Fruit fly (Drosophila melanogaster) whole organism, embryonic: ENCODE measurements around the gene ND-39.

Source experiments
- Antp ChIP-seq: fragments of 200-800 bp; sonication (Bioruptor generic); optimal IDR thresholded peaks from 3 replicates; lab custom pipeline; 2016; ENCODE audit warnings: missing biosample characterization, missing genetic modification characterization
- B-H1 ChIP-seq: fragments of 200-800 bp; sonication (Bioruptor generic); IDR thresholded peaks from 3 replicates; pipeline ENCODE4 v1.3.6; 2022; ENCODE audit warnings: missing biosample characterization, missing genetic modification characterization
- BEAF-32 ChIP-seq: fragments of 200-800 bp; sonication (Bioruptor generic); optimal IDR thresholded peaks from 3 replicates; lab custom pipeline; 2017; ENCODE audit warnings: missing biosample characterization, missing genetic modification characterization, mild to moderate bottlenecking, moderate library complexity, missing genetic modification reagents
- CG10209 ChIP-seq: fragments of 200-800 bp; sonication (Bioruptor generic); optimal IDR thresholded peaks from 3 replicates; lab custom pipeline; 2017; ENCODE audit warnings: missing biosample characterization, mild to moderate bottlenecking, missing genetic modification characterization, missing genetic modification reagents
- CG10431 ChIP-seq: fragments of 200-800 bp; sonication (Bioruptor generic); optimal IDR thresholded peaks from 3 replicates; lab custom pipeline; 2018; ENCODE audit warnings: missing biosample characterization, mild to moderate bottlenecking, missing genetic modification characterization
- CG10462 ChIP-seq: fragments of 200-800 bp; sonication (Bioruptor generic); optimal IDR thresholded peaks from 2 replicates; lab custom pipeline; 2016; ENCODE audit warnings: missing biosample characterization, missing genetic modification characterization
- CG10654 ChIP-seq: fragments of 200-800 bp; sonication (Bioruptor generic); optimal IDR thresholded peaks from 2 replicates; lab custom pipeline; 2016; ENCODE audit warnings: missing biosample characterization, missing genetic modification characterization
- CG11093 ChIP-seq: fragments of 200-800 bp; sonication (Bioruptor generic); IDR thresholded peaks from 3 replicates; pipeline ENCODE4 v1.3.6; 2022; ENCODE audit warnings: missing biosample characterization, missing genetic modification characterization
- CG11456 ChIP-seq: fragments of 200-800 bp; sonication (Bioruptor generic); IDR thresholded peaks from 3 replicates; pipeline ENCODE4 v1.3.6; 2022; ENCODE audit warnings: missing biosample characterization, missing genetic modification characterization
- CG12236 ChIP-seq: fragments of 200-800 bp; sonication (Bioruptor generic); optimal IDR thresholded peaks from 2 replicates; lab custom pipeline; 2016; ENCODE audit warnings: missing biosample characterization, missing genetic modification characterization
- CG14710 ChIP-seq: fragments of 200-800 bp; sonication (Bioruptor generic); optimal IDR thresholded peaks from 3 replicates; lab custom pipeline; 2019; ENCODE audit warnings: missing biosample characterization, mild to moderate bottlenecking, missing genetic modification characterization, moderate library complexity
- CG17385 ChIP-seq: fragments of 200-800 bp; sonication (Bioruptor generic); optimal IDR thresholded peaks from 3 replicates; lab custom pipeline; 2018; ENCODE audit warnings: missing biosample characterization, mild to moderate bottlenecking, missing genetic modification characterization
- CG18599 ChIP-seq: fragments of 200-800 bp; sonication (Bioruptor generic); optimal IDR thresholded peaks from 3 replicates; lab custom pipeline; 2017; ENCODE audit warnings: missing biosample characterization, missing genetic modification characterization, mild to moderate bottlenecking, moderate library complexity, missing genetic modification reagents
- CG31224 ChIP-seq: fragments of 200-800 bp; sonication (Bioruptor generic); IDR thresholded peaks from 2 replicates; pipeline ENCODE4 v1.3.6; 2022; ENCODE audit warnings: missing biosample characterization, missing genetic modification characterization
- CG31441 ChIP-seq: fragments of 200-800 bp; sonication (Bioruptor generic); IDR thresholded peaks from 2 replicates; pipeline ENCODE4 v1.3.6; 2022; ENCODE audit warnings: missing biosample characterization, missing genetic modification characterization
- CG4404 ChIP-seq: fragments of 200-800 bp; sonication (Bioruptor generic); IDR thresholded peaks from 2 replicates; pipeline ENCODE4 v1.3.6; 2022; ENCODE audit warnings: missing biosample characterization, missing genetic modification characterization
- CG6689 ChIP-seq: fragments of 200-800 bp; sonication (Bioruptor generic); IDR thresholded peaks from 2 replicates; pipeline ENCODE4 v1.3.6; 2022; ENCODE audit warnings: missing biosample characterization, missing genetic modification characterization
- CG7357 ChIP-seq: fragments of 200-800 bp; sonication (Bioruptor generic); IDR thresholded peaks from 3 replicates; pipeline ENCODE4 v1.3.6; 2022; ENCODE audit warnings: missing biosample characterization, missing genetic modification characterization
- CG9932 ChIP-seq: fragments of 200-800 bp; sonication (Bioruptor generic); IDR thresholded peaks from 2 replicates; pipeline ENCODE4 v1.3.6; 2022; ENCODE audit warnings: missing biosample characterization, missing genetic modification characterization
- D19A ChIP-seq: fragments of 200-800 bp; optimal IDR thresholded peaks from 3 replicates; lab custom pipeline; 2019; ENCODE audit warnings: missing biosample characterization, mild to moderate bottlenecking, missing genetic modification characterization, moderate library complexity
- E2f1 ChIP-seq: fragments of 200-800 bp; sonication (Bioruptor generic); IDR thresholded peaks from 2 replicates; pipeline ENCODE4 v1.3.6; 2022; ENCODE audit warnings: missing biosample characterization, missing genetic modification characterization
- Fer1 ChIP-seq: fragments of 200-800 bp; sonication (Bioruptor generic); optimal IDR thresholded peaks from 2 replicates; lab custom pipeline; 2017; ENCODE audit warnings: missing biosample characterization, mild to moderate bottlenecking, missing genetic modification characterization
- H15 ChIP-seq: fragments of 200-800 bp; sonication (Bioruptor generic); IDR thresholded peaks from 3 replicates; pipeline ENCODE4 v1.3.6; 2022; ENCODE audit warnings: missing biosample characterization, missing genetic modification characterization
- HLH3B ChIP-seq: fragments of 200-800 bp; sonication (Bioruptor generic); IDR thresholded peaks from 2 replicates; pipeline ENCODE4 v1.3.6; 2022; ENCODE audit warnings: missing biosample characterization, missing genetic modification characterization
- Hey ChIP-seq: fragments of 200-800 bp; sonication (Bioruptor generic); optimal IDR thresholded peaks from 3 replicates; lab custom pipeline; 2018; ENCODE audit warnings: missing biosample characterization, mild to moderate bottlenecking, missing genetic modification characterization
- Lpt ChIP-seq: fragments of >200 bp; optimal IDR thresholded peaks from 2 replicates; lab custom pipeline; 2018; ENCODE audit warnings: missing biosample characterization, missing genetic modification characterization
- NC2α ChIP-seq: fragments of 200-800 bp; sonication (Bioruptor generic); optimal IDR thresholded peaks from 2 replicates; lab custom pipeline; 2016; ENCODE audit warnings: missing biosample characterization, missing genetic modification characterization
- Nf-YB ChIP-seq: fragments of 200-800 bp; sonication (Bioruptor generic); optimal IDR thresholded peaks from 3 replicates; lab custom pipeline; 2019; ENCODE audit warnings: missing biosample characterization, mild to moderate bottlenecking, missing genetic modification characterization, moderate library complexity
- Ravus ChIP-seq: fragments of 200-800 bp; sonication (Bioruptor generic); IDR thresholded peaks from 2 replicates; pipeline ENCODE4 v1.3.6; 2022; ENCODE audit warnings: missing biosample characterization, missing genetic modification characterization
- Spps ChIP-seq: fragments of 200-800 bp; sonication (Bioruptor generic); optimal IDR thresholded peaks from 2 replicates; lab custom pipeline; 2018; ENCODE audit warnings: missing biosample characterization, mild to moderate bottlenecking, missing genetic modification characterization
- bsh ChIP-seq, 2 experiments: fragments of 200-800 bp; sonication (Bioruptor generic); optimal IDR thresholded peaks; 2 replicates each; lab custom pipeline; 2017 to 2018; ENCODE audit warnings: mild to moderate bottlenecking in 2 of 2, missing biosample characterization in 2 of 2, missing genetic modification characterization in 2 of 2, moderate library complexity in 1 of 2
- ci ChIP-seq: fragments of 200-800 bp; sonication (Bioruptor generic); IDR thresholded peaks from 3 replicates; pipeline ENCODE4 v1.3.6; 2022; ENCODE audit warnings: missing biosample characterization, missing genetic modification characterization
- croc ChIP-seq: fragments of 200-800 bp; sonication (Bioruptor generic); conservative IDR thresholded peaks from 3 replicates; pipeline ENCODE4 v1.3.6; 2022; ENCODE audit warnings: missing biosample characterization, missing genetic modification characterization
- crp ChIP-seq, 2 experiments: fragments of 200-800 bp; sonication (Bioruptor generic); optimal IDR thresholded peaks; 2 replicates in 1 of 2; 3 replicates in 1 of 2; lab custom pipeline; 2017; ENCODE audit warnings: missing biosample characterization in 2 of 2, missing genetic modification characterization in 2 of 2, mild to moderate bottlenecking in 1 of 2, moderate library complexity in 1 of 2
- danr ChIP-seq: fragments of 200-800 bp; sonication (Bioruptor generic); IDR thresholded peaks from 2 replicates; pipeline ENCODE4 v1.3.6; 2022; ENCODE audit warnings: missing biosample characterization, missing genetic modification characterization
- dm ChIP-seq: fragments of 200-800 bp; sonication (Bioruptor generic); optimal IDR thresholded peaks from 3 replicates; lab custom pipeline; 2016; ENCODE audit warnings: missing biosample characterization, missing genetic modification characterization
- dpn ChIP-seq, 2 experiments: fragments of 200-800 bp; sonication (Bioruptor generic); optimal IDR thresholded peaks; 3 replicates each; lab custom pipeline; 2016; ENCODE audit warnings: missing biosample characterization in 2 of 2, missing genetic modification characterization in 2 of 2
- en ChIP-seq: fragments of 200-800 bp; sonication (Bioruptor generic); optimal IDR thresholded peaks from 2 replicates; lab custom pipeline; 2016; ENCODE audit warnings: missing biosample characterization, missing genetic modification characterization
- ftz-f1 ChIP-seq: fragments of 200-800 bp; sonication (Bioruptor generic); optimal IDR thresholded peaks from 2 replicates; lab custom pipeline; 2016; ENCODE audit warnings: missing biosample characterization, missing genetic modification characterization
- gsb-n ChIP-seq: fragments of 200-800 bp; sonication (Bioruptor generic); optimal IDR thresholded peaks from 3 replicates; lab custom pipeline; 2018; ENCODE audit warnings: missing biosample characterization, mild to moderate bottlenecking, missing genetic modification characterization
- ken ChIP-seq: fragments of 200-800 bp; sonication (Bioruptor generic); IDR thresholded peaks from 3 replicates; pipeline ENCODE4 v1.3.6; 2022; ENCODE audit warnings: missing biosample characterization, missing genetic modification characterization
- lbe ChIP-seq: fragments of 200-800 bp; sonication (Bioruptor generic); optimal IDR thresholded peaks from 2 replicates; lab custom pipeline; 2016; ENCODE audit warnings: missing biosample characterization, mild to moderate bottlenecking, missing genetic modification characterization
- mirr ChIP-seq: fragments of 200-800 bp; sonication (Bioruptor generic); optimal IDR thresholded peaks from 3 replicates; lab custom pipeline; 2018; ENCODE audit warnings: missing biosample characterization, mild to moderate bottlenecking, missing genetic modification characterization
- pros ChIP-seq: fragments of 200-800 bp; sonication (Bioruptor generic); optimal IDR thresholded peaks from 3 replicates; lab custom pipeline; 2019; ENCODE audit warnings: missing biosample characterization, mild to moderate bottlenecking, missing genetic modification characterization, moderate library complexity
- rib ChIP-seq: fragments of 200-800 bp; sonication (Bioruptor generic); IDR thresholded peaks from 2 replicates; pipeline ENCODE4 v1.3.6; 2022; ENCODE audit warnings: missing biosample characterization, missing genetic modification characterization
- schlank ChIP-seq: fragments of 200-800 bp; sonication (Bioruptor generic); optimal IDR thresholded peaks from 2 replicates; lab custom pipeline; 2018; ENCODE audit warnings: missing biosample characterization, mild to moderate bottlenecking, missing genetic modification characterization
- slbo ChIP-seq: fragments of 200-800 bp; sonication (Bioruptor generic); IDR thresholded peaks from 2 replicates; pipeline ENCODE4 v1.3.6; 2022; ENCODE audit warnings: missing biosample characterization, missing genetic modification characterization
- sna ChIP-seq: fragments of 200-800 bp; sonication (Bioruptor generic); IDR thresholded peaks from 2 replicates; pipeline ENCODE4 v1.3.6; 2022; ENCODE audit warnings: missing biosample characterization, missing genetic modification characterization; ENCODE audit not compliant: partially characterized antibody
- trh ChIP-seq: fragments of 200-800 bp; sonication (Bioruptor generic); optimal IDR thresholded peaks from 2 replicates; lab custom pipeline; 2016; ENCODE audit warnings: missing biosample characterization, missing genetic modification characterization
- ttk ChIP-seq: fragments of 200-800 bp; sonication (Bioruptor generic); IDR thresholded peaks from 2 replicates; pipeline ENCODE4 v2.1.2; 2022; ENCODE audit warnings: missing biosample characterization, missing genetic modification characterization
- vnd ChIP-seq: fragments of 200-800 bp; sonication (Bioruptor generic); IDR thresholded peaks from 3 replicates; pipeline ENCODE4 v1.3.6; 2022; ENCODE audit warnings: missing biosample characterization, missing genetic modification characterization; ENCODE audit not compliant: partially characterized antibody

The ND-39 gene

dm6 chr3L:20508136-20508635 is 16.3 kb downstream of the ND-39 start:
- TF ChIP-seq danr (peak; percentile 85), Ravus (peak; percentile 81), ftz-f1 (GFP tag; lab: Kevin White, UChicago) (peak; percentile 60), CG6689 (peak; percentile 94), HLH3B (peak; percentile 90; the same call in 1 of the 2 replicates), Spps (tag; lab: Kevin White, UChicago) (peak; percentile 66), en (GFP tag; lab: Kevin White, UChicago) (peak; percentile 67), Hey (tag; lab: Kevin White, UChicago) (peak; percentile 78), Antp (peak; percentile 89), slbo (GFP tag; lab: Robert Waterston, UW) (peak; percentile 98), D19A (tag; lab: Kevin White, UChicago) (peak; percentile 85), CG7357 (peak; percentile 89), CG12236 (GFP tag; lab: Kevin White, UChicago) (peak; percentile 40), CG14710 (tag; lab: Kevin White, UChicago) (peak; percentile 83), CG31441 (GFP tag; lab: Robert Waterston, UW) (peak; percentile 87), pros (GFP tag; lab: Kevin White, UChicago) (peak; percentile 54), NC2α (GFP tag; lab: Kevin White, UChicago) (peak; percentile 81), CG31224 (GFP tag; lab: Robert Waterston, UW) (peak; percentile 92), CG11456 (peak; percentile 97), sna (GFP tag; lab: Robert Waterston, UW) (no peak), croc (GFP tag; lab: Robert Waterston, UW) (peak; percentile 84), B-H1 (GFP tag; lab: Robert Waterston, UW) (peak; percentile 84), CG17385 (peak; percentile 83), CG4404 (GFP tag; lab: Robert Waterston, UW) (peak; percentile 96), BEAF-32 (GFP tag; lab: Kevin White, UChicago) (peak; percentile 31), dpn (GFP tag; optimal IDR thresholded peaks at IDR 0.05; lab: Kevin White, UChicago) (peak; percentile 95 to 96), dm (GFP tag; lab: Kevin White, UChicago) (peak; percentile 75), schlank (peak; percentile 93), CG10462 (GFP tag; lab: Kevin White, UChicago) (peak; percentile 80), H15 (GFP tag; lab: Robert Waterston, UW) (peak; percentile 91), ken (GFP tag; lab: Robert Waterston, UW) (peak; percentile 81), rib (GFP tag; lab: Robert Waterston, UW) (peak; percentile 92), vnd (GFP tag; lab: Robert Waterston, UW) (no peak), mirr (GFP tag; lab: Kevin White, UChicago) (peak; percentile 89), E2f1 (GFP tag; lab: Robert Waterston, UW) (peak; percentile 91), crp (GFP tag; optimal IDR thresholded peaks at IDR 0.05; lab: Kevin White, UChicago) (peak in 1 of 2 experiments; percentile 55), gsb-n (tag; lab: Kevin White, UChicago) (peak; percentile 76), CG9932 (GFP tag; lab: Robert Waterston, UW) (peak; percentile 98), ci (GFP tag; lab: Robert Waterston, UW) (peak; percentile 86; the same call in 2 of the 3 replicates), ttk (GFP tag; lab: Robert Waterston, UW) (peak; percentile 89; the same call in 1 of the 2 replicates), trh (peak; percentile 84), CG18599 (peak; percentile 98), lbe (peak; percentile 81), CG10431 (GFP tag; lab: Kevin White, UChicago) (peak; percentile 55), CG10654 (GFP tag; lab: Kevin White, UChicago) (peak; percentile 90), Lpt (no peak), CG10209 (GFP tag; lab: Kevin White, UChicago) (peak; percentile 94), Fer1 (GFP tag; lab: Kevin White, UChicago) (peak; percentile 95), CG11093 (GFP tag; lab: Robert Waterston, UW) (peak; percentile 91), Nf-YB (GFP tag; lab: Kevin White, UChicago) (peak; percentile 79), bsh (GFP tag; optimal IDR thresholded peaks at IDR 0.05; lab: Kevin White, UChicago) (peak; percentile 71 to 86)
